Fruit fly (Drosophila melanogaster) whole organism, adult: ENCODE results near the gene Kua.

ENCODE experiments used
- CG11617 ChIP-seq: fragments of 200-800 bp; sonication (Bioruptor generic); optimal IDR thresholded peaks from 2 replicates; lab custom pipeline; 2017; ENCODE audit warnings: mild to moderate bottlenecking, missing biosample characterization, missing genetic modification reagents, missing genetic modification characterization
- CG14711 ChIP-seq: fragments of 200-800 bp; sonication (Bioruptor generic); optimal IDR thresholded peaks from 2 replicates; lab custom pipeline; 2018; ENCODE audit warnings: missing biosample characterization, mild to moderate bottlenecking, missing genetic modification characterization, moderate library complexity
- CG33017 ChIP-seq: fragments of 200-800 bp; sonication (Bioruptor generic); optimal IDR thresholded peaks from 2 replicates; lab custom pipeline; 2018; ENCODE audit warnings: missing biosample characterization, mild to moderate bottlenecking, missing genetic modification characterization, moderate library complexity
- CG5204 ChIP-seq: fragments of 200-800 bp; sonication (Bioruptor generic); optimal IDR thresholded peaks from 2 replicates; lab custom pipeline; 2016; ENCODE audit warnings: missing biosample characterization, missing genetic modification characterization
- Hr96 ChIP-seq: fragments of 200-800 bp; sonication (Bioruptor generic); optimal IDR thresholded peaks from 2 replicates; lab custom pipeline; 2016; ENCODE audit warnings: missing biosample characterization, missing genetic modification characterization
- bab1 ChIP-seq: fragments of 200-800 bp; sonication (Bioruptor generic); optimal IDR thresholded peaks from 3 replicates; lab custom pipeline; 2019; ENCODE audit warnings: missing biosample characterization, mild to moderate bottlenecking, missing genetic modification characterization, moderate library complexity
- cnc ChIP-seq, 2 experiments: fragments of >200 bp; optimal IDR thresholded peaks; 2 replicates each; lab custom pipeline; 2017
- kay ChIP-seq: fragments of 200-800 bp; sonication (Bioruptor generic); peaks from one replicate; lab custom pipeline; 2016; ENCODE audit warnings: missing biosample characterization, missing genetic modification characterization, borderline replicate concordance
- ovo ChIP-seq: fragments of 200-800 bp; sonication (Bioruptor generic); optimal IDR thresholded peaks from 2 replicates; lab custom pipeline; 2016; ENCODE audit warnings: missing biosample characterization, missing genetic modification characterization
- tj ChIP-seq: fragments of 200-800 bp; sonication (Bioruptor generic); optimal IDR thresholded peaks from 3 replicates; lab custom pipeline; 2017; ENCODE audit warnings: missing biosample characterization, mild to moderate bottlenecking, missing genetic modification characterization, moderate library complexity

dm6 chr2L:20106595-20106994 is 9.2 kb downstream of the Kua start:
- TF ChIP-seq ovo (GFP tag; lab: Kevin White, UChicago), result no peak
- no peak for TF ChIP-seq CG11617 (GFP tag; lab: Kevin White, UChicago)
- no peak for TF ChIP-seq Hr96 (GFP tag; lab: Kevin White, UChicago)
- no peak for TF ChIP-seq bab1 (GFP tag; lab: Kevin White, UChicago)
- no peak for TF ChIP-seq CG5204 (GFP tag; lab: Kevin White, UChicago)
- no peak for TF ChIP-seq tj (GFP tag; lab: Kevin White, UChicago)
- TF ChIP-seq cnc (optimal IDR thresholded peaks at IDR 0.05; lab: Kevin White, UChicago), result no peak
- no peak for TF ChIP-seq CG14711 (tag; lab: Kevin White, UChicago)
- TF ChIP-seq CG33017 (tag; lab: Kevin White, UChicago), result no peak
- TF ChIP-seq kay (GFP tag; lab: Kevin White, UChicago), result no peak
